Fruit fly (Drosophila melanogaster) whole organism, prepupa: ENCODE results near the gene Elo68beta.
"Not testable (repeated sequence)": the region's sequence is repeated elsewhere in the genome, so short reads cannot be mapped to it uniquely, and the experiment has no call there.

Experiments
- Blimp-1 ChIP-seq: fragments of 200-800 bp; sonication (Bioruptor generic); optimal IDR thresholded peaks from 3 replicates; lab custom pipeline; 2017; ENCODE audit warnings: missing biosample characterization, missing genetic modification characterization, mild to moderate bottlenecking, moderate library complexity, missing genetic modification reagents
- CG10631 ChIP-seq: fragments of 200-800 bp; sonication (Bioruptor generic); optimal IDR thresholded peaks from 2 replicates; lab custom pipeline; 2016; ENCODE audit warnings: missing biosample characterization, missing genetic modification characterization
- CG11902 ChIP-seq: fragments of 200-800 bp; sonication (Bioruptor generic); optimal IDR thresholded peaks from 3 replicates; lab custom pipeline; 2016; ENCODE audit warnings: missing biosample characterization, missing genetic modification characterization
- CG15336 ChIP-seq: fragments of 200-800 bp; sonication (Bioruptor generic); IDR thresholded peaks from 2 replicates; pipeline ENCODE4 v1.3.6; 2022; ENCODE audit warnings: missing biosample characterization, missing genetic modification characterization
- CG1621 ChIP-seq: fragments of 200-800 bp; sonication (Bioruptor generic); optimal IDR thresholded peaks from 3 replicates; lab custom pipeline; 2018; ENCODE audit warnings: missing biosample characterization, mild to moderate bottlenecking, missing genetic modification characterization
- CG34406 ChIP-seq: fragments of 200-800 bp; sonication (Bioruptor generic); optimal IDR thresholded peaks from 3 replicates; lab custom pipeline; 2016; ENCODE audit warnings: missing biosample characterization, missing genetic modification characterization
- CG6276 ChIP-seq: fragments of 200-800 bp; sonication (Bioruptor generic); optimal IDR thresholded peaks from 2 replicates; lab custom pipeline; 2017; ENCODE audit warnings: missing biosample characterization, mild to moderate bottlenecking, missing genetic modification characterization
- CG6792 ChIP-seq: fragments of 200-800 bp; sonication (Bioruptor generic); optimal IDR thresholded peaks from 3 replicates; lab custom pipeline; 2016; ENCODE audit warnings: missing biosample characterization, missing genetic modification characterization
- CG6808 ChIP-seq: fragments of 200-800 bp; sonication (Bioruptor generic); optimal IDR thresholded peaks from 3 replicates; lab custom pipeline; 2017; ENCODE audit warnings: missing biosample characterization, missing genetic modification characterization, mild to moderate bottlenecking, moderate library complexity, missing genetic modification reagents
- CG8119 ChIP-seq: fragments of 200-800 bp; sonication (Bioruptor generic); IDR thresholded peaks from 3 replicates; pipeline ENCODE4 v1.3.6; 2022; ENCODE audit warnings: missing biosample characterization, missing genetic modification characterization
- CG9139 ChIP-seq: fragments of 200-800 bp; sonication (Bioruptor generic); optimal IDR thresholded peaks from 3 replicates; lab custom pipeline; 2017; ENCODE audit warnings: missing biosample characterization, mild to moderate bottlenecking, missing genetic modification characterization
- Eip75B ChIP-seq: fragments of 200-800 bp; sonication (Bioruptor generic); optimal IDR thresholded peaks from 3 replicates; lab custom pipeline; 2016; ENCODE audit warnings: missing biosample characterization, missing genetic modification characterization
- Eip78C ChIP-seq: fragments of 200-800 bp; sonication (Bioruptor generic); peaks from one replicate; lab custom pipeline; 2016; ENCODE audit warnings: missing biosample characterization, missing genetic modification characterization
- Gug ChIP-seq: fragments of 200-800 bp; sonication (Bioruptor generic); IDR thresholded peaks from 2 replicates; pipeline ENCODE4 v1.3.6; 2022; ENCODE audit warnings: missing biosample characterization, missing genetic modification characterization
- Hr38 ChIP-seq: sonication (Bioruptor generic); optimal IDR thresholded peaks from 2 replicates; lab custom pipeline; 2016; ENCODE audit warnings: missing biosample characterization, missing genetic modification characterization
- Lpt ChIP-seq: fragments of 200-800 bp; sonication (Bioruptor generic); optimal IDR thresholded peaks from 3 replicates; lab custom pipeline; 2016; ENCODE audit warnings: missing biosample characterization, missing genetic modification characterization
- Smox ChIP-seq: fragments of 200-800 bp; sonication (Bioruptor generic); optimal IDR thresholded peaks from 3 replicates; lab custom pipeline; 2016; ENCODE audit warnings: missing biosample characterization, missing genetic modification characterization
- Sox14 ChIP-seq: fragments of 200-800 bp; sonication (Bioruptor generic); optimal IDR thresholded peaks from 3 replicates; lab custom pipeline; 2016; ENCODE audit warnings: missing biosample characterization, missing genetic modification characterization
- achi ChIP-seq: fragments of 200-800 bp; sonication (Bioruptor generic); optimal IDR thresholded peaks from 3 replicates; lab custom pipeline; 2016; ENCODE audit warnings: missing biosample characterization, missing genetic modification characterization
- acj6 ChIP-seq: fragments of 200-800 bp; sonication (Bioruptor generic); optimal IDR thresholded peaks from 3 replicates; lab custom pipeline; 2016; ENCODE audit warnings: missing biosample characterization, missing genetic modification characterization
- cyc ChIP-seq: fragments of 200-800 bp; sonication (Bioruptor generic); optimal IDR thresholded peaks from 3 replicates; lab custom pipeline; 2016; ENCODE audit warnings: missing biosample characterization, missing genetic modification characterization
- dac ChIP-seq: fragments of 200-800 bp; sonication (Bioruptor generic); optimal IDR thresholded peaks from 2 replicates; lab custom pipeline; 2017; ENCODE audit warnings: missing biosample characterization, mild to moderate bottlenecking, missing genetic modification characterization
- eg ChIP-seq: fragments of 200-800 bp; sonication (Bioruptor generic); IDR thresholded peaks from 3 replicates; pipeline ENCODE4 v1.3.6; 2022; ENCODE audit warnings: missing biosample characterization, missing genetic modification characterization
- esn ChIP-seq: fragments of 200-800 bp; sonication (Bioruptor generic); optimal IDR thresholded peaks from 2 replicates; lab custom pipeline; 2016; ENCODE audit warnings: missing biosample characterization, mild to moderate bottlenecking, missing genetic modification characterization, moderate library complexity
- fd59A ChIP-seq: fragments of 200-800 bp; sonication (Bioruptor generic); optimal IDR thresholded peaks from 2 replicates; lab custom pipeline; 2017; ENCODE audit warnings: missing biosample characterization, mild to moderate bottlenecking, missing genetic modification characterization, missing genetic modification reagents
- fkh ChIP-seq: fragments of 200-800 bp; sonication (Bioruptor generic); optimal IDR thresholded peaks from 3 replicates; lab custom pipeline; 2017; ENCODE audit warnings: missing biosample characterization, mild to moderate bottlenecking, missing genetic modification characterization, moderate library complexity
- lz ChIP-seq: fragments of 200-800 bp; sonication (Bioruptor generic); optimal IDR thresholded peaks from 3 replicates; lab custom pipeline; 2016; ENCODE audit warnings: missing biosample characterization, missing genetic modification characterization
- net ChIP-seq: fragments of 200-800 bp; sonication (Bioruptor generic); optimal IDR thresholded peaks from 3 replicates; lab custom pipeline; 2016; ENCODE audit warnings: missing biosample characterization, missing genetic modification characterization
- pdm3 ChIP-seq: fragments of 200-800 bp; sonication (Bioruptor generic); optimal IDR thresholded peaks from 3 replicates; lab custom pipeline; 2016; ENCODE audit warnings: missing biosample characterization, missing genetic modification characterization
- svp ChIP-seq: fragments of 200-800 bp; sonication (Bioruptor generic); peaks from one replicate; lab custom pipeline; 2016; ENCODE audit warnings: missing biosample characterization, missing genetic modification characterization

Gene Elo68beta

DNA sequence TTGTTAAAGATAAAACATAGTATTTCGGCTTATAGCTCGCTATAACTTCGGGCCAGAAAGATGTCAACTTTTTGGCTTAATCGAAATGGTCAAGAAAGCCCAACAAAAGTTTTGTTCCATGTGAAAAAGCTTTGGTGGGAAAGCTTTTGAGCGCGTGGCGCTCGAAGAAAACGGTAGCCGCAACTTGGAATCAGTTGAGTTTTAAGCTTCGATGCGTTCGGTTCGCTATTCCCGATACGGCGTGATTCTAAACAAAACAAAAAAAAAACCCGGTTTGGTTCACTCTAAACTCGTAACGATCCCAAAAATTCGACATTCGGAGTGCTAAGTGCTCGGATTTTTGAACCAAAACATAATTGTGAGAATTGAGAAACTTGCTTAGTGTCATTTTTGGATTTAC, 34.3 kb upstream of the Elo68beta start, which contains the start of gene IRSp53:
Gene IRSp53 (plus strand): TSS at position 204 of the 400 bp plus-strand sequence.
- TF ChIP-seq CG15336 (GFP tag; lab: Robert Waterston, UW): peak; percentile 27; the same call in 1 of the 2 replicates
- no peak for TF ChIP-seq Gug (GFP tag; lab: Robert Waterston, UW)
- TF ChIP-seq, all 60 proteins: peak for 1

DNA sequence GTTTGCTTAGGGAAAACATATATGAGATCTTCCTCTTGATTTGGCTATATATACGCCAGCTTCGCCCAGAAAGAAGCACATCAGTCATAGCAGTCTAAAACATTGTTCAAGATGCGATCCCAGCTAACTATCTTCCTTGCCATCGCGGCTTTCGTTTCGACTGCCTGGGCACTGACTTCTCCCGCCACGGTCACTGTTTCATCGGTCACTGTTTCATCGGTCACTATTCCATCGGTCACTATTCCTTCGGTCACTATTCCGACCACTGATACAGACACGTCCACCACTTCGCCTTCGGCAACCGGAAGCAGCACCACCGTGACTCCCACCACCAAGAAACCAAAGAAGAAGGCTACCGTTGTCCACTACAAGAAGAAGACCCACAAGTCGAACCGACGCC, 33.4 kb upstream of the Elo68beta start, which contains the start of gene CG14143:
Gene CG14143 (plus strand): TSS at position 102 of the 400 bp plus-strand sequence.
- not testable (repeated sequence) for TF ChIP-seq lz, CG6808, acj6 (GFP tag; lab: Kevin White, UChicago)

DNA sequence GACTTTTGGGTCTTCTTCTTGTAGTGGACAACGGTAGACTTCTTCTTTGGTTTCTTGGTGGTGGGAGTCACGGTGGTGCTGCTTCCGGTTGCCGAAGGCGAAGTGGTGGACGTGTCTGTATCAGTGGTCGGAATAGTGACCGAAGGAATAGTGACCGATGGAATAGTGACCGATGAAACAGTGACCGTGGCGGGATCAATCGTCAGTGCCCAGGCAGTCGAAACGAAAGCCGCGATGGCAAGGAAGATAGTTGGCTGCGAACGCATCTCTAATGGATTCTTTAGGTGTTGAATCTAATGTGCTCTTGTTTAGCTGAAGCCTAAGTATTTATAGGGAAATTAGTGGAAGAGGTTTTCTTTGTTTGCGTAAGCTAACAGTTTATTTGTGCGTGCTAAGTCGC, 30.6 kb upstream of the Elo68beta start, which contains the start of gene CG32074:
Gene CG32074 (minus strand): TSS at position 268 of the 400 bp plus-strand sequence.
- TF ChIP-seq Smox, CG6276, cyc (GFP tag; lab: Kevin White, UChicago): not testable (repeated sequence)
- TF ChIP-seq, all 60 proteins: peak for 0; not testable (repeated sequence) for 60

DNA sequence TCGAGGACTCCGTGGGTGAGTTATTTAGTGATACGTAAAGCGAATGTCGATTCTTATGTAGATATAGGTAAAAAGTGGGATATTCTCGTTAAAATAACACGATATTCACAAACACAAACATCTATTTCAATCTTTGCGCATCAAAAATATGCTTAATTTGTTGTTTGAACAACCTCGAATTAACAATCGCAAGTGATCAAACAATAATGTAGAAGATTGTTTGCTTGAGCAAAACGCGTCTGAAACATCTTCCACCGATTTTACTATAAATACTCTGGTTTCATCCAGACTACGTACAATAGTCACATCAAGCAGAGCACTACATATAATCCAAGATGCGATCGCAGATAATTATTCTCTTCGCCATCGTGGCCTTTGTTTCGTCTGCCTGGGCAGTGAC, 29.0 kb upstream of the Elo68beta start, which contains the start of gene nol:
Gene nol (plus strand): TSS at position 301 of the 400 bp plus-strand sequence.
- TF ChIP-seq fd59A (GFP tag; lab: Kevin White, UChicago): no peak
- TF ChIP-seq Blimp-1 (GFP tag; lab: Kevin White, UChicago): no peak
- no peak for TF ChIP-seq Eip75B (GFP tag; lab: Kevin White, UChicago)
- no peak for TF ChIP-seq dac
- TF ChIP-seq CG11902 (GFP tag; lab: Kevin White, UChicago): no peak
- no peak for TF ChIP-seq achi
- TF ChIP-seq pdm3 (GFP tag; lab: Kevin White, UChicago): no peak
- no peak for TF ChIP-seq CG1621 (tag; lab: Kevin White, UChicago)
- TF ChIP-seq CG9139 (GFP tag; lab: Kevin White, UChicago): no peak
- TF ChIP-seq Sox14 (GFP tag; lab: Kevin White, UChicago): no peak
- no peak for TF ChIP-seq CG6792 (GFP tag; lab: Kevin White, UChicago)
- TF ChIP-seq CG15336 (GFP tag; lab: Robert Waterston, UW): no peak
- TF ChIP-seq fkh (GFP tag; lab: Kevin White, UChicago): no peak
- no peak for TF ChIP-seq CG10631 (GFP tag; lab: Kevin White, UChicago)
- TF ChIP-seq Eip78C: no peak
- no peak for TF ChIP-seq CG34406
- TF ChIP-seq esn: no peak
- TF ChIP-seq eg (GFP tag; lab: Robert Waterston, UW): no peak

DNA sequence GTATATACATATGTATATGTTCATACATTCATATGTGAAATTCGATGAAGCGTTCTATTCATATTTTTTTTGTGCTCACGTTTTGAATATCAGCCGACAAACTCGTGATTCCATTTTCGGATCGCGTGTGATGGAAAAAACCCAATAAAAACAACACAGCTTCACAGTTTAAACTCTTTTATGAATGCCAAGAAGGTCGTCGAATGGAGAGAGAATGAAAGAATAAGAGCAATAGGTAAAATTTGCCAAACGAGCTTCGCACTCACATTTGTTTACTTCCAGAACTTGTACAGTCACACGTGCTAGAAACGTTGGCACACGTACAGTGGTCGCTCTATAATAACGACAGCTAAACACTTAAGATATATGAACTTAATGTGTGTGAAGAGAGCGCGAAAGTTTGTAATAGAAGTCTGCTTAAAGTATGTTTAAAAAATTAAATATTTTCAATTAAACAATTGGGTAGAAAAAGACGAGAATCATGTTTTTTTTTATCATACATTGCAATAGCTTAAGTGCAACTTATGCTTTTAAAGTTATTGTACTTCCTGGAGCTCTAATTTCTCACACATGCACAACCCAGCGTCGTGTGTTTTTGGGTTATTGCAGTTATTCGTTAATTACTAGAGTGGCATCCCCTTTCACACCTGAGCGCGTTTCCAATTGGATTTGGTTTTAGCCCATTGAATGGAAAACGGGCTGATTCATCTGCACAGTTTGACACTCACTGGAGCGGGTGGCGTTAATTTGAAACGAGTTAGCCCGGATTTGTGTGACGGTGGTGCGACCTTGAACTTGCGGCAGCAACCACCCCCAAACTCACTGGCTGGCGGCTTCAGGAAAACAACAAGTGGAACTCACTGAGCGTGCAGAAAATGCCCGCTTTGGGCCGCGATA, 24.4 kb upstream of the Elo68beta start:
- TF ChIP-seq fkh (GFP tag; lab: Kevin White, UChicago) (peak; percentile 8), Hr38 (GFP tag; lab: Kevin White, UChicago) (no peak), CG8119 (no peak)

DNA sequence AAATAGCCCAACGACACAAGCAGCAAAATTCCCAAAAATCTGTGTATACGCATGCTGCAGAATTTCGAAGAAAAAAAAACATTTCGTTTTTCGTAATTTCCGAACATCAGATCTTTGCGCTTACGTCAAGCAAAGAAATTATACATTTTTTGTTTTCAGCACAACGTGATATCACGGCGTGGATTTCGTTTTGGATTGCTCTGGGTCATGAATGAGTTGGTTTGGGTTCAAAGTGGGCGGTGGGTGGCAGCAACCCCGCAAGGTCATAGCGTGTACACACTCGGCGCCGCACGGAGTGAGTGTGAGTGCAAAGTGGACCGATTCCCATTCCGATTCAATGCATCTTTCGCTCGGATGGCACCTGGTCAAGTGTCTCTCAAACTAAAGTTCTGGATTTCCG, 23.3 kb upstream of the Elo68beta start:
- TF ChIP-seq CG15336 (GFP tag; lab: Robert Waterston, UW): no peak
- TF ChIP-seq net (GFP tag; lab: Kevin White, UChicago): no peak
- peak; percentile 88 for TF ChIP-seq svp (GFP tag; lab: Kevin White, UChicago)
- TF ChIP-seq lz (GFP tag; lab: Kevin White, UChicago): no peak
- no peak for TF ChIP-seq Hr38 (GFP tag; lab: Kevin White, UChicago)
- no peak for TF ChIP-seq Lpt (GFP tag; lab: Kevin White, UChicago)
